Fruit fly (Drosophila melanogaster): Measurements from ENCODE around the gene ppk11.

DNA sequence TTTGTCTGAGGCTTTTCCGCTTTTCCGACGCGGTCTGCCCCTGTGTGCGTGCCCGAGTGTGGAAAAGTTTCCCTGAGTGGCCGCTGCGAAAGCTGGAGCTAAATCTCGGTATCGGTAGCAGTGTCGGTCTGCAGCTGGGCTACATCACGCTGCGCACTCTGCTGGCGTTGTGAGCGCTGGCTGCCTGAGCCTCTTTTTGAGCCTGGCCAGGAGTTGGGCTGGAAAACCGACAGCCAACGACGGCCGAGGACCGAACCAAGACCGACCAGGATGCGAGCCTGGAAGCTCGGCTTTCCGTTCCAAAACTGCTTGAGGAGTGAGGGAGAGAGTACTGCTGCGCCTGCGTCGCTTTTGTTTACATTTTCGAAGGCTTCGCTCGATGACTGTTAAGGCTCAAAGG lies 31.0 kb downstream of the ppk11 start:
- TF ChIP-seq psq (optimal IDR thresholded peaks at IDR 0.05) (no peak), EcR (GFP tag; optimal IDR thresholded peaks at IDR 0.05) (no peak), CG8478 (optimal IDR thresholded peaks at IDR 0.05) (no peak), pan (optimal IDR thresholded peaks at IDR 0.05) (no peak), Dll (optimal IDR thresholded peaks at IDR 0.05) (no peak), usp (GFP tag; optimal IDR thresholded peaks at IDR 0.05) (no peak)
